Worm (Caenorhabditis elegans): ENCODE data around the gene ZK488.5.

DNA sequence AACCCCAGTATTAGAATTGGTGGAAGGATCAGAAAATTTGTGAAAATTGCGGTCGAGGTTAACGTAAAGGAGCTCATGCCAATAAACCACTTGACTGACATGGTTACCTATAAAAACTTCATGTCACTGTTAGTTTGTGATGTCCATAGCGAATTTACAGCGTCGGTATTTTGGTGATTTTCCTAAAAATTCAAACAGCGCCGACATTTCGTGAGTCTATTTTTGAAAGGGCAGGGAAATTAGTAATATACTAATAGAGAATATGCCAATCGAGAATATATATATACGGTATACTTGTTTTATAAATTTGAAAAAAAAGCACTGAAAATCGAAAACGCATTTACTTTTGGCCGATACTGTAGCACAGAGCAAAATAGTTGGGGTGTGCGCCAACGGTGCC, 37.0 kb upstream of the ZK488.5 start, which contains the start of gene srx-8:
- TF ChIP-seq snpc-4 (tag; optimal IDR thresholded peaks at IDR 0.05) (no peak), nhr-76 (tag; optimal IDR thresholded peaks at IDR 0.05) (no peak), aha-1 (tag; optimal IDR thresholded peaks at IDR 0.05) (no peak), zag-1 (tag; optimal IDR thresholded peaks at IDR 0.05) (no peak), nhr-90 (tag; optimal IDR thresholded peaks at IDR 0.05; ENCODE audit: poor library complexity) (no peak), hlh-17 (GFP tag; optimal IDR thresholded peaks at IDR 0.05; ENCODE audit: borderline replicate concordance) (no peak), ztf-4 (tag; optimal IDR thresholded peaks at IDR 0.05) (no peak)
